Worm (Caenorhabditis elegans) whole organism, late embryonic: ENCODE results near the gene Y56A3A.7.

Experiments used
- dmd-4 ChIP-seq: sonication (generic microtip); optimal IDR thresholded peaks from 2 replicates; lab custom pipeline; 2016; ENCODE audit warnings: borderline replicate concordance, missing genetic modification characterization, missing compliant biosample characterization
- fkh-10 ChIP-seq: fragments of 150-350 bp; optimal IDR thresholded peaks from 2 replicates; lab custom pipeline; 2014; ENCODE audit warnings: missing biosample characterization, missing genetic modification reagents, missing genetic modification characterization
- nhr-232 ChIP-seq: sonication (generic microtip); optimal IDR thresholded peaks from 2 replicates; lab custom pipeline; 2016; ENCODE audit warnings: missing genetic modification characterization, missing compliant biosample characterization
- pha-4 ChIP-seq: fragments of 150-350 bp; optimal IDR thresholded peaks from 2 replicates; lab custom pipeline; 2018; ENCODE audit warnings: missing biosample characterization, missing genetic modification reagents, missing genetic modification characterization
- pqm-1 ChIP-seq: sonication (generic microtip); optimal IDR thresholded peaks from 2 replicates; lab custom pipeline; 2016; ENCODE audit warnings: missing genetic modification characterization, missing compliant biosample characterization
- sdc-2 ChIP-seq: sonication (generic microtip); optimal IDR thresholded peaks from 2 replicates; lab custom pipeline; 2016; ENCODE audit warnings: missing genotype, missing genetic modification characterization, missing compliant biosample characterization
- ztf-16 ChIP-seq: sonication (generic microtip); optimal IDR thresholded peaks from 2 replicates; lab custom pipeline; 2017; ENCODE audit warnings: missing genetic modification characterization, missing compliant biosample characterization

DNA sequence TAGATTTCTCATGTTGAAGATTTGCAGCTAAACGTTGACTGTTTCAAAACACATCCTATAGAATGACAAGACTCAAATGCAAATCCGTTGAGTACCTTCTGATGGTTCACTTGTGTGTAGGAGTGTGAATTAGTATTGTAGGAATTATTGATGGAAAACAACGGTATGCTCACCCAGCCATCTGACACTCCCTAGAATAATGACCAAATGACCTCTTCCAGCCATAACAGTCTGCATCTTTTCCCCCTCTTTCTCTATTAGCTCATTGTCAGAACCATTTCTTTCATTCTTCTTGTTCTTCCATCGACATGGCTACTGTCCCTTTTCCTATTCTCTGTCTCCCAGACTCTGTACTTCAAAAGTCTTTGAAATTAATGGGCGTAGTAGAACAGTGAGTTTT is 38.2 kb downstream of the Y56A3A.7 start, which contains the start of gene fbxb-24:
- TF ChIP-seq pqm-1 (tag; lab: Kevin White, UChicago): no peak
- TF ChIP-seq ztf-16 (tag; lab: Kevin White, UChicago): no peak
- TF ChIP-seq pha-4 (tag; lab: Kevin White, UChicago): no peak
- no peak for TF ChIP-seq fkh-10
- TF ChIP-seq dmd-4 (tag; lab: Kevin White, UChicago): no peak
- TF ChIP-seq sdc-2 (tag; lab: Kevin White, UChicago): no peak
- TF ChIP-seq nhr-232 (tag; lab: Kevin White, UChicago): no peak
